Worm (Caenorhabditis elegans) whole organism, late embryonic: ENCODE measurements around the gene lin-29.

ENCODE experiments used
- C08G9.2 ChIP-seq: sonication (generic microtip); optimal IDR thresholded peaks from 2 replicates; lab custom pipeline; 2016; ENCODE audit warnings: mild to moderate bottlenecking, missing genetic modification characterization, moderate library complexity, missing compliant biosample characterization
- C38D4.7 ChIP-seq: fragments of 200-800 bp; sonication (Bioruptor generic); optimal IDR thresholded peaks from 2 replicates; lab custom pipeline; 2018; ENCODE audit warnings: mild to moderate bottlenecking, missing genetic modification characterization, moderate library complexity, missing compliant biosample characterization
- K09A11.1 ChIP-seq: sonication (generic microtip); optimal IDR thresholded peaks from 2 replicates; lab custom pipeline; 2017; ENCODE audit warnings: antibody characterized with exemption, mild to moderate bottlenecking, missing genetic modification characterization, missing compliant biosample characterization; ENCODE audit not compliant: insufficient read depth
- Y22D7AL.16 ChIP-seq: sonication (generic microtip); optimal IDR thresholded peaks from 2 replicates; lab custom pipeline; 2016; ENCODE audit warnings: missing genetic modification characterization, missing compliant biosample characterization
- ceh-14 ChIP-seq: sonication (generic microtip); optimal IDR thresholded peaks from 2 replicates; lab custom pipeline; 2016; ENCODE audit warnings: missing genotype, missing genetic modification characterization, missing compliant biosample characterization
- ceh-19 ChIP-seq: fragments of 200-800 bp; sonication (Bioruptor generic); optimal IDR thresholded peaks from 2 replicates; lab custom pipeline; 2018; ENCODE audit warnings: mild to moderate bottlenecking, missing genetic modification characterization, missing compliant biosample characterization
- ceh-2 ChIP-seq: sonication (generic microtip); optimal IDR thresholded peaks from 2 replicates; lab custom pipeline; 2016; ENCODE audit warnings: missing genotype, missing genetic modification characterization, missing compliant biosample characterization
- ceh-45 ChIP-seq: fragments of 200-800 bp; sonication (Bioruptor generic); IDR thresholded peaks from 2 replicates; pipeline ENCODE4 v1.3.6; 2022; ENCODE audit warnings: missing genetic modification reagents, missing genetic modification characterization, missing compliant biosample characterization
- ceh-48 ChIP-seq: sonication (generic microtip); optimal IDR thresholded peaks from 2 replicates; lab custom pipeline; 2016; ENCODE audit warnings: missing genetic modification characterization, inconsistent platforms, missing compliant biosample characterization
- ceh-6 ChIP-seq: fragments of 200-800 bp; sonication (Bioruptor generic); optimal IDR thresholded peaks from 2 replicates; lab custom pipeline; 2018; ENCODE audit warnings: mild to moderate bottlenecking, missing genetic modification characterization, missing compliant biosample characterization
- che-1 ChIP-seq: sonication (generic microtip); optimal IDR thresholded peaks from 2 replicates; lab custom pipeline; 2016; ENCODE audit warnings: mild to moderate bottlenecking, missing genetic modification characterization, missing compliant biosample characterization
- dmd-4 ChIP-seq: sonication (generic microtip); optimal IDR thresholded peaks from 2 replicates; lab custom pipeline; 2016; ENCODE audit warnings: borderline replicate concordance, missing genetic modification characterization, missing compliant biosample characterization
- dve-1 ChIP-seq: sonication (generic microtip); optimal IDR thresholded peaks from 2 replicates; lab custom pipeline; 2017; ENCODE audit warnings: antibody characterized with exemption, mild to moderate bottlenecking, missing genetic modification characterization, missing compliant biosample characterization
- eyg-1 ChIP-seq: sonication (generic microtip); optimal IDR thresholded peaks from 2 replicates; lab custom pipeline; 2016; ENCODE audit warnings: missing genotype, missing genetic modification characterization, missing compliant biosample characterization
- fax-1 ChIP-seq: sonication (generic microtip); optimal IDR thresholded peaks from 2 replicates; lab custom pipeline; 2016; ENCODE audit warnings: missing genotype, missing genetic modification characterization, missing compliant biosample characterization
- fkh-10 ChIP-seq: fragments of 150-350 bp; optimal IDR thresholded peaks from 2 replicates; lab custom pipeline; 2014; ENCODE audit warnings: missing biosample characterization, missing genetic modification reagents, missing genetic modification characterization
- gmeb-2 ChIP-seq: sonication (generic microtip); optimal IDR thresholded peaks from 2 replicates; lab custom pipeline; 2016; ENCODE audit warnings: missing genetic modification characterization, inconsistent platforms, missing compliant biosample characterization
- hlh-15 ChIP-seq: sonication (generic microtip); optimal IDR thresholded peaks from 2 replicates; lab custom pipeline; 2016; ENCODE audit warnings: missing genetic modification characterization, missing compliant biosample characterization
- lim-6 ChIP-seq: sonication (generic microtip); optimal IDR thresholded peaks from 2 replicates; lab custom pipeline; 2016; ENCODE audit warnings: missing genetic modification characterization, missing compliant biosample characterization
- lin-11 ChIP-seq: fragments of 200-800 bp; sonication (Bioruptor generic); optimal IDR thresholded peaks from 2 replicates; lab custom pipeline; 2018; ENCODE audit warnings: mild to moderate bottlenecking, missing genetic modification characterization, missing compliant biosample characterization
- madf-2 ChIP-seq: sonication (generic microtip); optimal IDR thresholded peaks from 2 replicates; lab custom pipeline; 2017; ENCODE audit warnings: missing genetic modification characterization, missing compliant biosample characterization
- mec-3 ChIP-seq: sonication (generic microtip); optimal IDR thresholded peaks from 2 replicates; lab custom pipeline; 2016; ENCODE audit warnings: borderline replicate concordance, missing genetic modification characterization, missing compliant biosample characterization
- nfya-1 ChIP-seq: sonication (generic microtip); optimal IDR thresholded peaks from 2 replicates; lab custom pipeline; 2017; ENCODE audit warnings: missing genetic modification characterization, mild to moderate bottlenecking, missing compliant biosample characterization, antibody characterized with exemption, moderate library complexity
- nhr-232 ChIP-seq: sonication (generic microtip); optimal IDR thresholded peaks from 2 replicates; lab custom pipeline; 2016; ENCODE audit warnings: missing genetic modification characterization, missing compliant biosample characterization
- npax-4 ChIP-seq: sonication (generic microtip); optimal IDR thresholded peaks from 2 replicates; lab custom pipeline; 2016; ENCODE audit warnings: missing genetic modification characterization, missing compliant biosample characterization
- odd-2 ChIP-seq: sonication (generic microtip); optimal IDR thresholded peaks from 2 replicates; lab custom pipeline; 2017; ENCODE audit warnings: antibody characterized with exemption, mild to moderate bottlenecking, missing genetic modification characterization, missing compliant biosample characterization
- pag-3 ChIP-seq: sonication (generic microtip); optimal IDR thresholded peaks from 2 replicates; lab custom pipeline; 2016; ENCODE audit warnings: missing compliant biosample characterization, missing genetic modification characterization, borderline replicate concordance
- pat-9 ChIP-seq: fragments of 200-800 bp; sonication (Bioruptor generic); optimal IDR thresholded peaks from 2 replicates; lab custom pipeline; 2018; ENCODE audit warnings: mild to moderate bottlenecking, missing genetic modification characterization, moderate library complexity, missing compliant biosample characterization
- pax-1 ChIP-seq: fragments of 150-350 bp; optimal IDR thresholded peaks from 2 replicates; lab custom pipeline; 2014; ENCODE audit warnings: missing biosample characterization, missing genetic modification characterization
- pha-2 ChIP-seq: sonication (generic microtip); optimal IDR thresholded peaks from 2 replicates; lab custom pipeline; 2017; ENCODE audit warnings: mild to moderate bottlenecking, missing genetic modification characterization, missing compliant biosample characterization
- pqm-1 ChIP-seq: sonication (generic microtip); optimal IDR thresholded peaks from 2 replicates; lab custom pipeline; 2016; ENCODE audit warnings: missing genetic modification characterization, missing compliant biosample characterization
- ref-2 ChIP-seq: sonication (generic microtip); optimal IDR thresholded peaks from 2 replicates; lab custom pipeline; 2016; ENCODE audit warnings: missing genetic modification characterization, missing compliant biosample characterization
- rnt-1 ChIP-seq: sonication (generic microtip); optimal IDR thresholded peaks from 2 replicates; lab custom pipeline; 2016; ENCODE audit warnings: missing genetic modification characterization, missing compliant biosample characterization
- sox-4 ChIP-seq: sonication (generic microtip); optimal IDR thresholded peaks from 2 replicates; lab custom pipeline; 2017; ENCODE audit warnings: mild to moderate bottlenecking, missing genetic modification characterization, inconsistent platforms, missing compliant biosample characterization
- tbx-2 ChIP-seq: sonication (generic microtip); optimal IDR thresholded peaks from 2 replicates; lab custom pipeline; 2016; ENCODE audit warnings: missing genetic modification characterization, missing compliant biosample characterization
- tbx-7 ChIP-seq: sonication (generic microtip); optimal IDR thresholded peaks from 2 replicates; lab custom pipeline; 2016; ENCODE audit warnings: missing genotype, missing genetic modification characterization, missing compliant biosample characterization
- unc-42 ChIP-seq: sonication (generic microtip); optimal IDR thresholded peaks from 2 replicates; lab custom pipeline; 2016; ENCODE audit warnings: missing genotype, missing genetic modification characterization, missing compliant biosample characterization
- unc-55 ChIP-seq: sonication (generic microtip); optimal IDR thresholded peaks from 2 replicates; lab custom pipeline; 2017; ENCODE audit warnings: missing biosample characterization, missing genetic modification reagents, missing genetic modification characterization
- unc-86 ChIP-seq: sonication (generic microtip); optimal IDR thresholded peaks from 2 replicates; lab custom pipeline; 2016; ENCODE audit warnings: missing genetic modification characterization, missing compliant biosample characterization
- zip-5 ChIP-seq: sonication (generic microtip); optimal IDR thresholded peaks from 2 replicates; lab custom pipeline; 2016; ENCODE audit warnings: missing genetic modification characterization, missing compliant biosample characterization

Gene lin-29

ce11 chrII:11967507-11968127, 32.5 kb upstream of the lin-29 start, which contains the start of gene W03C9.5 (continued):
- TF ChIP-seq unc-55 = peak; percentile 75
- TF ChIP-seq C08G9.2 (tag; lab: Kevin White, UChicago) = peak; percentile 99
- TF ChIP-seq npax-4 (tag; lab: Kevin White, UChicago) = peak; percentile 35
- TF ChIP-seq pag-3 = peak; percentile 83
- no peak for TF ChIP-seq K09A11.1 (tag; lab: Kevin White, UChicago)
- TF ChIP-seq pax-1 (tag; lab: Kevin White, UChicago) = no peak
- TF ChIP-seq ceh-48 = peak; percentile 28
- peak; percentile 27 for TF ChIP-seq nhr-232 (tag; lab: Kevin White, UChicago)
- peak; percentile 99 for TF ChIP-seq lim-6 (tag; lab: Kevin White, UChicago)
- peak; percentile 98 for TF ChIP-seq pqm-1 (tag; lab: Kevin White, UChicago)
- TF ChIP-seq zip-5 = peak; percentile 95
- peak; percentile 92 for TF ChIP-seq unc-42 (tag; lab: Kevin White, UChicago)
- TF ChIP-seq dve-1 (tag; lab: Kevin White, UChicago) = peak; percentile 72
- peak; percentile 99 for TF ChIP-seq ref-2
- TF ChIP-seq C38D4.7 = peak; percentile 63
- peak; percentile 76 for TF ChIP-seq hlh-15 (tag; lab: Kevin White, UChicago)
- TF ChIP-seq gmeb-2 (tag; lab: Kevin White, UChicago) = peak; percentile 21
- TF ChIP-seq rnt-1 (tag; lab: Kevin White, UChicago) = peak; percentile 99

DNA sequence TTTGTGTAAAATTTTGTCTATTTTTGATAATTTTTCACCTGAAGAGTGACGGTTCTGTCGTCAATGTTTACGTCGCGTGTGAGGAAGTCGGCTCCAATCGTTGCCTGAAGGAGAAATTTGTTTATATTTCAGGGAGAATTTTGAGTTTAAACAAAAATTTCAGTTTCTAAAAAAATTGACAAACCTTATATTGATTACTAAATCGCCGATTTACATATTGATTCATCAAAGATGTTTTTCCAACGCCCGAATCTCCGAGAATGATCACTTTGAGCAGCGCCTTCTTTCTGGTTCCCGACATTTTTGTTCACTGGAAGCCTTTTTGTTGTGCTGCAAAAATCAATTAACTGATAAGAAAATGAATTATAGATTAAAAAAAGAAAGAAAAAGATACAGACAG, 31.5 kb upstream of the lin-29 start, which contains the start of gene rab-7:
Gene rab-7, minus strand, starts transcription at position 330 of the 400 bp plus-strand sequence.
- TF ChIP-seq ceh-45 (GFP tag; lab: Robert Waterston, UW) (no peak), ceh-2 (tag; lab: Kevin White, UChicago) (no peak), eyg-1 (tag; lab: Kevin White, UChicago) (no peak), K09A11.1 (tag; lab: Kevin White, UChicago) (no peak), lim-6 (tag; lab: Kevin White, UChicago) (no peak), fax-1 (tag; lab: Kevin White, UChicago) (no peak), npax-4 (tag; lab: Kevin White, UChicago) (no peak), Y22D7AL.16 (tag; lab: Kevin White, UChicago) (no peak), madf-2 (no peak), ceh-19 (GFP tag; lab: Kevin White, UChicago) (no peak), dmd-4 (tag; lab: Kevin White, UChicago) (no peak), hlh-15 (tag; lab: Kevin White, UChicago) (no peak), ceh-14 (tag; lab: Kevin White, UChicago) (no peak)

ce11 chrII:11964847-11965246, 29.7 kb upstream of the lin-29 start:
- no peak for TF ChIP-seq ceh-45 (GFP tag; lab: Robert Waterston, UW)
- TF ChIP-seq pat-9 (tag; lab: Kevin White, UChicago) = no peak
- TF ChIP-seq fkh-10 = no peak
- TF ChIP-seq pag-3 = no peak
- no peak for TF ChIP-seq mec-3
- TF ChIP-seq madf-2 = no peak
- TF ChIP-seq pha-2 (tag; lab: Kevin White, UChicago) = no peak
- TF ChIP-seq nfya-1 (tag; lab: Kevin White, UChicago) = no peak
- no peak for TF ChIP-seq unc-42 (tag; lab: Kevin White, UChicago)

DNA sequence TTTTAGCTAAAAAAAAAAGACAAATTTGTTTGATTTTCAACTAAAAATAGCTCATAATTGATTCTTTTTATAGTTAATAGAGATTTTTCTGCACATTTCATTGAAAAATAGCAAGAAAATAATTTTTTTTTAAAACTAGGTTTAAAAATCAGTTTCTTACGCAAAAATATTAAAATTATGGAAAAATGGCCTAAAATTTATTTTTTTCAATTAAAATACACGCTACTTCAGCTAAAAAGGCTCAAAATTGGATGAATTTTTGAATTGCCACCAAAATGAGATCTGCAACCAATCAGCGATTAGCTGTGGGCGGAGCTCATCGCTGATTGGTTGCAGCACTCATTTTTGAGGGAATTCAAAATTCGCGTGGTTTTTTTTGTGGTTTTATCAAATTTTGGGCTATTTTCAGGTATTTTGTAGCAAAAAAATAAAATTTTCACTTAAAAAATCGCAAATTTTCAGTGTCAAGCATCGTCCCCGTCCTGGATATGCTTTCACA, 28.0 kb upstream of the lin-29 start:
- TF ChIP-seq tbx-2 (tag; lab: Kevin White, UChicago) (no peak), nfya-1 (tag; lab: Kevin White, UChicago) (peak; percentile 84)

DNA sequence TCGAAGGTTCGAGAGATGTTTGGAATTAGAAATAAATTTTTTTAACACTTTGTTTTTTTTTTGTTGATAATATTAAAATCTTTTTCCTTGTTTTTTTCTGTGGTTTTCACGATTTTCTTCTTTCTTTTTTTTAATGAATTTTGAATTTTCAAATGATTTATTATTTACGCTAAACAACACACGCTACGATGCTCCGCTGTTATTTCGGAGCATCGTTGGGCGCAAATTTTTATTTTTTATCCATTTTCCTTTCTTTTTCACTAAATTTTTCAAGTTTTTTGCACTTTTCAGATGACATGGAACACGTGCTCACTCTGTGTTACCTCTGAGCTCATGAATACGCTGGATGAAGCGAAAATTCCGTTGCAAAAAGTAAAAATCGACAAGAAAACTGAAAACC, 26.9 kb upstream of the lin-29 start, which contains the start of the genes W03C9.1 and W03C9.2:
Gene W03C9.1, minus strand, starts transcription at position 46 of the 400 bp plus-strand sequence.
Gene W03C9.2, plus strand, starts transcription at position 286 of the 400 bp plus-strand sequence.
- TF ChIP-seq unc-55 (no peak), tbx-2 (tag; lab: Kevin White, UChicago) (no peak), ceh-19 (GFP tag; lab: Kevin White, UChicago) (no peak), ref-2 (no peak), gmeb-2 (tag; lab: Kevin White, UChicago) (no peak), pag-3 (no peak), tbx-7 (no peak), C38D4.7 (no peak), nhr-232 (tag; lab: Kevin White, UChicago) (no peak), dve-1 (tag; lab: Kevin White, UChicago) (no peak), mec-3 (no peak), odd-2 (tag; lab: Kevin White, UChicago) (no peak), madf-2 (no peak), ceh-6 (no peak), sox-4 (tag; lab: Kevin White, UChicago) (no peak), unc-86 (tag; lab: Kevin White, UChicago) (no peak), che-1 (tag; lab: Kevin White, UChicago) (no peak), lin-11 (tag; lab: Kevin White, UChicago) (no peak)
- TF ChIP-seq, all 69 proteins: peak for 0
